Fruit fly (Drosophila melanogaster) S2 (cell line): ENCODE results near the gene CG32437.

Experiments
- CG8478 ChIP-seq: fragments of >200 bp; optimal IDR thresholded peaks from 2 replicates; lab custom pipeline; 2018
- CTCF ChIP-seq, 2 experiments: fragments of >200 bp; optimal IDR thresholded peaks; 2 replicates each; lab custom pipeline; 2018

- TF ChIP-seq CTCF (optimal IDR thresholded peaks at IDR 0.05; lab: Kevin White, UChicago) = no peak
- TF ChIP-seq CG8478 (lab: Kevin White, UChicago) = no peak
Observed at dm6 chr3L:21357383-21357782, at the start of gene CG32437.
